Fruit fly (Drosophila melanogaster) Kc167 (cell line): Measurements from ENCODE around the gene MESR6.

ENCODE experiments used
- Sin3A ChIP-seq: fragments of >200 bp; optimal IDR thresholded peaks from 2 replicates; lab custom pipeline; 2018; ENCODE audit warnings: missing external identifiers
- psq ChIP-seq: fragments of >200 bp; optimal IDR thresholded peaks from 2 replicates; lab custom pipeline; 2017; ENCODE audit warnings: missing external identifiers

dm6 chr3L:19086364-19087200, 5.9 kb upstream of the MESR6 start, which contains the start of gene Mkp3:
- no peak for TF ChIP-seq psq
- TF ChIP-seq Sin3A (lab: Kevin White, UChicago): no peak
